Worm (Caenorhabditis elegans) whole organism, midembryonic: ENCODE results near the gene spig-7.

ENCODE experiments used
- T22C8.4 ChIP-seq: fragments of 200-800 bp; sonication (Bioruptor generic); IDR thresholded peaks from 2 replicates; pipeline ENCODE4 v1.3.6; 2022; ENCODE audit warnings: missing genetic modification characterization, missing compliant biosample characterization
- cog-1 ChIP-seq: sonication (generic microtip); optimal IDR thresholded peaks from 2 replicates; lab custom pipeline; 2016; ENCODE audit warnings: missing genetic modification characterization, missing compliant biosample characterization
- flt-1 ChIP-seq: fragments of 200-800 bp; sonication (Bioruptor generic); IDR thresholded peaks from 2 replicates; pipeline ENCODE4 v1.3.6; 2022; ENCODE audit warnings: missing genetic modification characterization, missing compliant biosample characterization
- klf-2 ChIP-seq: fragments of 200-800 bp; sonication (Bioruptor generic); conservative IDR thresholded peaks from 2 replicates; pipeline ENCODE4 v1.3.6; 2022; ENCODE audit warnings: missing genetic modification reagents, missing genetic modification characterization, missing compliant biosample characterization
- med-1 ChIP-seq: sonication (generic microtip); optimal IDR thresholded peaks from 2 replicates; lab custom pipeline; 2017; ENCODE audit warnings: missing genetic modification characterization, mild to moderate bottlenecking, missing compliant biosample characterization, antibody characterized with exemption, missing genetic modification reagents; ENCODE audit not compliant: insufficient read depth
- ref-1 ChIP-seq: fragments of 200-800 bp; sonication (Bioruptor generic); conservative IDR thresholded peaks from 2 replicates; pipeline ENCODE4 v1.3.6; 2022; ENCODE audit warnings: missing genetic modification reagents, missing genetic modification characterization, missing compliant biosample characterization
- tab-1 ChIP-seq: fragments of 200-800 bp; sonication (Bioruptor generic); IDR thresholded peaks from 2 replicates; pipeline ENCODE4 v1.3.6; 2022; ENCODE audit warnings: missing genetic modification characterization, missing compliant biosample characterization
- ztf-23 ChIP-seq: fragments of 200-800 bp; sonication (Bioruptor generic); IDR thresholded peaks from 2 replicates; pipeline ENCODE4 v1.3.6; 2022; ENCODE audit warnings: missing genetic modification reagents, missing genetic modification characterization, missing compliant biosample characterization
- ztf-29 ChIP-seq: fragments of 200-800 bp; sonication (Bioruptor generic); IDR thresholded peaks from 2 replicates; pipeline ENCODE4 v1.3.6; 2022; ENCODE audit warnings: missing genetic modification reagents, missing genetic modification characterization, missing compliant biosample characterization

The spig-7 gene

ce11 chrV:1495334-1495733 lies 765 bp downstream of the spig-7 start, which contains the start of gene C38C3.3:
C38C3.3 (plus strand) TSS chrV:1495634.
- TF ChIP-seq tab-1 (GFP tag; lab: Robert Waterston, UW) = no peak
- no peak for TF ChIP-seq ztf-29 (GFP tag; lab: Robert Waterston, UW)
- no peak for TF ChIP-seq T22C8.4 (GFP tag; lab: Robert Waterston, UW)
- no peak for TF ChIP-seq cog-1 (tag; lab: Kevin White, UChicago)
- no peak for TF ChIP-seq flt-1 (GFP tag; lab: Robert Waterston, UW)
- no peak for TF ChIP-seq ref-1 (GFP tag; lab: Robert Waterston, UW)
- no peak for TF ChIP-seq ztf-23 (GFP tag; lab: Robert Waterston, UW)
- TF ChIP-seq klf-2 (GFP tag; lab: Robert Waterston, UW) = no peak
- TF ChIP-seq med-1 (GFP tag; lab: Kevin White, UChicago) = no peak

DNA sequence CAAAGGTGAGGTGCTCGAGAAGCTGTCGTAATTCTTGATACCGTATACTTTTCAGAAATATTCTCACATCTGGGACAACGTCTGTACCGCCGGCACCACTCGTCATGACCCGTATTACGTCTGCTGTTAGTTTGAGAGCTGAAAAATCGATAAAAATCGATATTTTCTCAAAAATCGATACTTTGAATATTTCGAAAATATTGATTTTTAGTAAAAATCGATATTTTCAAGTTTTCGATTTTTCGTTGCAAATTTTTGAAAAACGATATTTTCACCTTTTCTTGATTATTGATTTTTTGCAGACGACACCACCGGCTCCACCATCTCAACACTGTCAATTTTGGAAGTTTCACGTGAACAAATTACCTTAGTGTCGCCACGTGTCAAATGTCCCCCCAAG lies 1.2 kb downstream of the spig-7 start:
- TF ChIP-seq flt-1 (GFP tag; lab: Robert Waterston, UW) (no peak), ztf-23 (GFP tag; lab: Robert Waterston, UW) (no peak), cog-1 (tag; lab: Kevin White, UChicago) (no peak), T22C8.4 (GFP tag; lab: Robert Waterston, UW) (peak; percentile 80), med-1 (GFP tag; lab: Kevin White, UChicago) (no peak), tab-1 (GFP tag; lab: Robert Waterston, UW) (no peak), ztf-29 (GFP tag; lab: Robert Waterston, UW) (no peak), ref-1 (GFP tag; lab: Robert Waterston, UW) (no peak)

DNA sequence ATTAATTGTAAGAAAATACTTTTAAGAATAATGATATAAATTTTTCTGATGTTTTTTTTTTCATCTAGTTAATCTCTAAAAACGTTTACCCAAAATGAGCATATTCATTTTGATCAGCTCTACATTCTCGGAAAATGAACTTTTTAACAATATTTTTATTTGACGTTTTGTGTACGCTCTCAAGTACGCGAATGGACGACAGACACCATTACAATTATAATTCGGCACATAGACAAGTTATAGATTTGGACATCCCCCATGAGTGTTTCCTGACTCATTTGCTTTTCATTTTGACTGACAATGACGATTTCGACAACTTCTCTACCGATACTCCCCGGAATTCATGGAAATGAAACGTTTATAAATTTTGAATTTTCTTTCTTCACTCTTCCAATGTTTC lies 4.6 kb downstream of the spig-7 start, which contains the start of gene sru-27:
TSS of gene sru-27 (plus strand) at position 301 of the 400 bp plus-strand sequence.
- TF ChIP-seq ztf-29 (GFP tag; lab: Robert Waterston, UW) (no peak), ref-1 (GFP tag; lab: Robert Waterston, UW) (no peak), klf-2 (GFP tag; lab: Robert Waterston, UW) (no peak), med-1 (GFP tag; lab: Kevin White, UChicago) (no peak), ztf-23 (GFP tag; lab: Robert Waterston, UW) (no peak), cog-1 (tag; lab: Kevin White, UChicago) (no peak), flt-1 (GFP tag; lab: Robert Waterston, UW) (no peak), T22C8.4 (GFP tag; lab: Robert Waterston, UW) (no peak), tab-1 (GFP tag; lab: Robert Waterston, UW) (no peak)

DNA sequence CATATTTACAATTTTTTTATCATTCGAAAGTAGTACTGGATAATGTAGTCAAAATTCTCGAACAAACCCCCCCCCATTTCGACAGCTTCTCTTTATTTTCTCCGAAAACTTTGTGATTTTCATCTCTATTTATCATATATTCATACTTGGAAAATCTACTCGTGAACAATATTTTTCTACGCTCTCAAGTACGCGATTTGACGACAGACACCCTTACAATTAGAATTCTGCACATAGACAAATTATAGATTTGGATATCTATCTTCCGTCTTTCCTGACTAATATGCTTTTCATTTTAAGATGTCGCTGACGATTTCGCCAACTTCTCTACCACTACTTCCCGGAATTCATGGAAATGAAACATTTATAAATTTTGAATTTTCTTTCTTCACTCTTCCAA lies 11.4 kb downstream of the spig-7 start, which contains the start of gene sru-28:
TSS of gene sru-28 (plus strand) at position 301 of the 400 bp plus-strand sequence.
- TF ChIP-seq klf-2 (GFP tag; lab: Robert Waterston, UW) (no peak), T22C8.4 (GFP tag; lab: Robert Waterston, UW) (no peak), cog-1 (tag; lab: Kevin White, UChicago) (no peak), flt-1 (GFP tag; lab: Robert Waterston, UW) (no peak), ref-1 (GFP tag; lab: Robert Waterston, UW) (no peak), tab-1 (GFP tag; lab: Robert Waterston, UW) (no peak), ztf-29 (GFP tag; lab: Robert Waterston, UW) (no peak), ztf-23 (GFP tag; lab: Robert Waterston, UW) (no peak), med-1 (GFP tag; lab: Kevin White, UChicago) (no peak)

DNA sequence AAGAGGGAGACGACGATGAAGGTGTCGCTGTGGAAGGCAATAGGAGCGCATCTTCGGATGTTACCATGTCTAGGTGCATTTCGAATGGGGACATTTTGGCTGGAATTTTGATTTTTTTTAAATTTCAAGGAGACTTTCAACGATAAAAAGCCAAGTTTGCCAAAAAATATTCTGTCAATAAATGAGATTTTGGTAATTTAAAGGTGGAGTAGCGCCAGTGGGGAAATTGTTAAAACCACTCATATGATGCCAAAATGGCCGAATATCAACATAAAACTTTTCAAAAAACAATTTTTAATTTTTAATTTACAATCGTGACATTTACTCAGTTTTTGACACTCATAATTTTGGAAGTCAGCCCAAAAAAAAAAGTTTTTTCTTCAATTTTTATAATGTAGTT lies 17.0 kb downstream of the spig-7 start, which contains the start of gene nhr-260:
TSS of gene nhr-260 (minus strand) at position 101 of the 400 bp plus-strand sequence.
- TF ChIP-seq T22C8.4 (GFP tag; lab: Robert Waterston, UW) (no peak), klf-2 (GFP tag; lab: Robert Waterston, UW) (no peak), ztf-23 (GFP tag; lab: Robert Waterston, UW) (no peak), med-1 (GFP tag; lab: Kevin White, UChicago) (no peak), cog-1 (tag; lab: Kevin White, UChicago) (no peak), ref-1 (GFP tag; lab: Robert Waterston, UW) (no peak), ztf-29 (GFP tag; lab: Robert Waterston, UW) (no peak), flt-1 (GFP tag; lab: Robert Waterston, UW) (no peak), tab-1 (GFP tag; lab: Robert Waterston, UW) (no peak)

DNA sequence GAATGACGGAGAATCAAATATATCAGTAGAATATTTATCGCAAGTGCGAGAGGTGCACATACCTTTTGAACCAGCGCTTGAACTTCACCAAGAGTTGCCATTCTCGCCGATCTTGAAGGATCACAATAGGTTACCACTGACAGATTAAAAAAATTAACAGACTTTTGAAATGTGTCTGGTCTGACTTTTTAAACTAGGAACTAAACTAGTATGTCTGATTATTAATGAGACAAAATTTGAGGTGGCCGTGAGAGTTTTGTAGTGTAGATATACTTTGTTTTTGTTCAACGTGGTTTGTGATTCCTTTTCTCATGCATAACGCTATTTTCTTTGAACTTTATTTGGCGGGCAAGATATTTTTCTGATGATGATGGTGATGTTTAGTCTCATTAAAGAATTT lies 27.3 kb downstream of the spig-7 start, which contains the start of gene str-240:
TSS of gene str-240 (minus strand) at position 101 of the 400 bp plus-strand sequence.
- no peak for TF ChIP-seq tab-1 (GFP tag; lab: Robert Waterston, UW)
- no peak for TF ChIP-seq ztf-29 (GFP tag; lab: Robert Waterston, UW)
- TF ChIP-seq cog-1 (tag; lab: Kevin White, UChicago) = no peak
- TF ChIP-seq ztf-23 (GFP tag; lab: Robert Waterston, UW) = no peak
- no peak for TF ChIP-seq klf-2 (GFP tag; lab: Robert Waterston, UW)
- no peak for TF ChIP-seq T22C8.4 (GFP tag; lab: Robert Waterston, UW)
- no peak for TF ChIP-seq flt-1 (GFP tag; lab: Robert Waterston, UW)
- TF ChIP-seq ref-1 (GFP tag; lab: Robert Waterston, UW) = no peak
- TF ChIP-seq med-1 (GFP tag; lab: Kevin White, UChicago) = no peak

ce11 chrV:1522485-1522884 lies 27.9 kb downstream of the spig-7 start, which contains the start of gene str-243:
str-243 (plus strand) TSS chrV:1522785.
- TF ChIP-seq klf-2 (GFP tag; lab: Robert Waterston, UW) (no peak), ztf-29 (GFP tag; lab: Robert Waterston, UW) (no peak), ref-1 (GFP tag; lab: Robert Waterston, UW) (no peak), flt-1 (GFP tag; lab: Robert Waterston, UW) (no peak), cog-1 (tag; lab: Kevin White, UChicago) (no peak), tab-1 (GFP tag; lab: Robert Waterston, UW) (no peak), T22C8.4 (GFP tag; lab: Robert Waterston, UW) (no peak), med-1 (GFP tag; lab: Kevin White, UChicago) (no peak), ztf-23 (GFP tag; lab: Robert Waterston, UW) (no peak)

ce11 chrV:1527985-1528384 lies 33.4 kb downstream of the spig-7 start, which contains the start of gene str-236:
str-236 (minus strand) TSS chrV:1528085.
- TF ChIP-seq ztf-23 (GFP tag; lab: Robert Waterston, UW) (no peak), klf-2 (GFP tag; lab: Robert Waterston, UW) (no peak), ztf-29 (GFP tag; lab: Robert Waterston, UW) (no peak), med-1 (GFP tag; lab: Kevin White, UChicago) (no peak)
